Worm (Caenorhabditis elegans): ENCODE data around the gene piit-1.

DNA sequence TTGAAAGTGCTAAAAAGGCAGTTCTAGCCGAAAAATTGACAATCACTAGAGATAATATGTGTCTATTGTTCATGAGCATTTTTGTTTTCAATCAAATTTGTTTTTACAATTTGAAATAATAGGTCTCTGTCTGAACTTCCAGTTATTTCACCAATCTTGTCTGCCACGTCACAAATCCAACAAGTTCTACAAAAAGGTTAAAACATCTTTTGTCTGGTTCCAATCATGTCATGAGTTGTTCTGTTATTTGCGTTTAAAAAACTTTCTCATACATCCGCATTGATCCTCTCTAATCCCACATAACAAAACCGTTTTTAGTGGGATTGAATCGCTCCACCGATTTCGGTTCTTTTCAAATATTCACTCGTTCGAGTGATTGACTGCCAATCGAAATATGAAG is 9.1 kb downstream of the piit-1 start, which contains the start of gene F35B12.9:
- TF ChIP-seq pqm-1 (tag; optimal IDR thresholded peaks at IDR 0.05) (no peak), lin-39 (tag; optimal IDR thresholded peaks at IDR 0.05) (no peak)
